Worm (Caenorhabditis elegans): Measurements from ENCODE around the gene K09E9.1.

Gene K09E9.1

ce11 chrX:15606585-15607276 is 13.6 kb upstream of the K09E9.1 start, which contains the start of gene rab-14:
rab-14 (minus strand) TSS chrX:15606635.
- no peak for TF ChIP-seq nhr-2 (tag; optimal IDR thresholded peaks at IDR 0.05)
- no peak for TF ChIP-seq flh-1 (GFP tag; optimal IDR thresholded peaks at IDR 0.05)
- peak; percentile 44 for TF ChIP-seq hlh-1 (tag; optimal IDR thresholded peaks at IDR 0.05)
- no peak for TF ChIP-seq nhr-28 (tag; optimal IDR thresholded peaks at IDR 0.05)
- no peak for TF ChIP-seq unc-62 (GFP tag; optimal IDR thresholded peaks at IDR 0.05)
- TF ChIP-seq mls-2 (tag; optimal IDR thresholded peaks at IDR 0.05): peak; percentile 51
- no peak for TF ChIP-seq nhr-12 (tag; optimal IDR thresholded peaks at IDR 0.05)
- peak; percentile 44 for TF ChIP-seq M03D4.4 (tag; optimal IDR thresholded peaks at IDR 0.05)
- peak; percentile 55 for TF ChIP-seq cnd-1 (tag; optimal IDR thresholded peaks at IDR 0.05)
- no peak for TF ChIP-seq bed-3 (GFP tag; optimal IDR thresholded peaks at IDR 0.05)
- no peak for TF ChIP-seq ztf-11 (tag; optimal IDR thresholded peaks at IDR 0.05)
- peak; percentile 46 for TF ChIP-seq drap-1 (GFP tag; optimal IDR thresholded peaks at IDR 0.05)
- TF ChIP-seq zip-8 (tag; optimal IDR thresholded peaks at IDR 0.05): no peak
- TF ChIP-seq lsy-2 (tag; optimal IDR thresholded peaks at IDR 0.05): peak; percentile 14
- peak; percentile 98 for TF ChIP-seq ceh-39 (tag; optimal IDR thresholded peaks at IDR 0.05)
- no peak for TF ChIP-seq mab-5 (tag; optimal IDR thresholded peaks at IDR 0.05)
- no peak for TF ChIP-seq ham-2 (GFP tag; optimal IDR thresholded peaks at IDR 0.05)
- TF ChIP-seq sem-2 (GFP tag; optimal IDR thresholded peaks at IDR 0.05): no peak
- no peak for TF ChIP-seq sptf-1 (tag; optimal IDR thresholded peaks at IDR 0.05)
- TF ChIP-seq lin-13 (tag; optimal IDR thresholded peaks at IDR 0.05): peak; percentile 67
- no peak for TF ChIP-seq snpc-4 (tag; optimal IDR thresholded peaks at IDR 0.05)
- no peak for TF ChIP-seq elt-3 (tag; optimal IDR thresholded peaks at IDR 0.05)
- no peak for TF ChIP-seq ceh-83 (GFP tag; optimal IDR thresholded peaks at IDR 0.05)
- TF ChIP-seq unc-39 (tag; optimal IDR thresholded peaks at IDR 0.05): no peak
- TF ChIP-seq blmp-1 (tag; optimal IDR thresholded peaks at IDR 0.05): peak; percentile 30
- TF ChIP-seq tbx-8 (GFP tag; optimal IDR thresholded peaks at IDR 0.05): no peak
- TF ChIP-seq ceh-43 (GFP tag; optimal IDR thresholded peaks at IDR 0.05): no peak
- TF ChIP-seq nhr-237 (tag; optimal IDR thresholded peaks at IDR 0.05): no peak
- TF ChIP-seq nhr-76 (tag; optimal IDR thresholded peaks at IDR 0.05): no peak
- TF ChIP-seq ces-1 (GFP tag; optimal IDR thresholded peaks at IDR 0.05): peak; percentile 47
- TF ChIP-seq unc-120 (tag; optimal IDR thresholded peaks at IDR 0.05; ENCODE audit: poor library complexity, severe bottlenecking): peak; percentile 69
- no peak for TF ChIP-seq elt-1 (tag; optimal IDR thresholded peaks at IDR 0.05; ENCODE audit: borderline replicate concordance, insufficient read depth)
- TF ChIP-seq mep-1 (tag; optimal IDR thresholded peaks at IDR 0.05): peak; percentile 70
- peak; percentile 79 for TF ChIP-seq pha-4 (tag; optimal IDR thresholded peaks at IDR 0.05)
- no peak for TF ChIP-seq lin-32 (GFP tag; optimal IDR thresholded peaks at IDR 0.05)

ce11 chrX:15607498-15608019 is 12.7 kb upstream of the K09E9.1 start, which contains the start of gene nipi-3:
nipi-3 (plus strand) TSS chrX:15607969.
- TF ChIP-seq bed-3 (GFP tag; optimal IDR thresholded peaks at IDR 0.05) (no peak), lin-13 (tag; optimal IDR thresholded peaks at IDR 0.05) (no peak), elt-3 (tag; optimal IDR thresholded peaks at IDR 0.05) (peak; percentile 87), M03D4.4 (tag; optimal IDR thresholded peaks at IDR 0.05) (no peak), zip-8 (tag; optimal IDR thresholded peaks at IDR 0.05) (no peak), lsy-2 (tag; optimal IDR thresholded peaks at IDR 0.05) (peak; percentile 25), hlh-1 (tag; optimal IDR thresholded peaks at IDR 0.05) (peak; percentile 41), cnd-1 (tag; optimal IDR thresholded peaks at IDR 0.05) (no peak), ceh-83 (GFP tag; optimal IDR thresholded peaks at IDR 0.05) (no peak), sem-2 (GFP tag; optimal IDR thresholded peaks at IDR 0.05) (no peak), flh-1 (GFP tag; optimal IDR thresholded peaks at IDR 0.05) (no peak), pha-4 (tag; optimal IDR thresholded peaks at IDR 0.05) (peak; percentile 64), unc-62 (GFP tag; optimal IDR thresholded peaks at IDR 0.05) (peak; percentile 88), drap-1 (GFP tag; optimal IDR thresholded peaks at IDR 0.05) (no peak), nhr-2 (tag; optimal IDR thresholded peaks at IDR 0.05) (no peak), mab-5 (tag; optimal IDR thresholded peaks at IDR 0.05) (no peak), mls-2 (tag; optimal IDR thresholded peaks at IDR 0.05) (no peak), ham-2 (GFP tag; optimal IDR thresholded peaks at IDR 0.05) (no peak), ceh-43 (GFP tag; optimal IDR thresholded peaks at IDR 0.05) (no peak), unc-39 (tag; optimal IDR thresholded peaks at IDR 0.05) (no peak), snpc-4 (tag; optimal IDR thresholded peaks at IDR 0.05) (no peak), ceh-39 (tag; optimal IDR thresholded peaks at IDR 0.05) (no peak), sptf-1 (tag; optimal IDR thresholded peaks at IDR 0.05) (no peak), ces-1 (GFP tag; optimal IDR thresholded peaks at IDR 0.05) (peak; percentile 5), elt-1 (tag; optimal IDR thresholded peaks at IDR 0.05; ENCODE audit: borderline replicate concordance, insufficient read depth) (peak; percentile 23), tbx-8 (GFP tag; optimal IDR thresholded peaks at IDR 0.05) (no peak), blmp-1 (tag; optimal IDR thresholded peaks at IDR 0.05) (no peak), unc-120 (tag; optimal IDR thresholded peaks at IDR 0.05; ENCODE audit: poor library complexity, severe bottlenecking) (no peak), nhr-76 (tag; optimal IDR thresholded peaks at IDR 0.05) (no peak), nhr-237 (tag; optimal IDR thresholded peaks at IDR 0.05) (peak; percentile 96), nhr-28 (tag; optimal IDR thresholded peaks at IDR 0.05) (peak; percentile 64), mep-1 (tag; optimal IDR thresholded peaks at IDR 0.05) (no peak), lin-32 (GFP tag; optimal IDR thresholded peaks at IDR 0.05) (no peak), ztf-11 (tag; optimal IDR thresholded peaks at IDR 0.05) (no peak), nhr-12 (tag; optimal IDR thresholded peaks at IDR 0.05) (no peak)

Measured in whole organism, mixed stage, embryonic.